Worm (Caenorhabditis elegans) whole organism, L3 larva: ENCODE results near the gene F29F11.20.
A peak's percentile ranks its signal among the peaks of the same experiment; 100 is the strongest.

Experiments
- R02D3.7 ChIP-seq: fragments of 150-350 bp; optimal IDR thresholded peaks from 2 replicates; lab custom pipeline; 2014; ENCODE audit warnings: missing biosample characterization, missing genetic modification characterization
- ZK546.5 ChIP-seq: sonication (generic microtip); optimal IDR thresholded peaks from 2 replicates; lab custom pipeline; 2017; ENCODE audit warnings: missing biosample characterization, missing genetic modification characterization
- ceh-16 ChIP-seq: sonication (generic microtip); optimal IDR thresholded peaks from 2 replicates; lab custom pipeline; 2017; ENCODE audit warnings: missing biosample characterization, missing genetic modification characterization
- daf-12 ChIP-seq: fragments of 150-350 bp; optimal IDR thresholded peaks from 2 replicates; lab custom pipeline; 2014; ENCODE audit warnings: missing biosample characterization, missing genetic modification reagents, missing genetic modification characterization
- egl-27 ChIP-seq: sonication (generic microtip); optimal IDR thresholded peaks from 4 replicates; lab custom pipeline; 2017; ENCODE audit warnings: missing biosample characterization, missing genetic modification reagents, missing genetic modification characterization
- elt-2 ChIP-seq: sonication (generic microtip); optimal IDR thresholded peaks from 2 replicates; lab custom pipeline; 2016; ENCODE audit warnings: missing genetic modification reagents, mild to moderate bottlenecking, missing genetic modification characterization, missing compliant biosample characterization
- hmg-11 ChIP-seq: sonication (generic microtip); optimal IDR thresholded peaks from 2 replicates; lab custom pipeline; 2016; ENCODE audit warnings: missing genetic modification characterization, missing compliant biosample characterization
- jun-1 ChIP-seq: fragments of 150-350 bp; optimal IDR thresholded peaks from 2 replicates; lab custom pipeline; 2014; ENCODE audit warnings: missing biosample characterization, missing genetic modification reagents, missing genetic modification characterization
- lin-15B ChIP-seq: fragments of 150-350 bp; optimal IDR thresholded peaks from 2 replicates; lab custom pipeline; 2014; ENCODE audit warnings: missing biosample characterization, missing genetic modification characterization
- mdl-1 ChIP-seq: fragments of 150-350 bp; optimal IDR thresholded peaks from 2 replicates; lab custom pipeline; 2014; ENCODE audit warnings: missing biosample characterization, missing genetic modification characterization
- mml-1 ChIP-seq: fragments of 150-350 bp; sonication (generic microtip); optimal IDR thresholded peaks from 3 replicates; lab custom pipeline; 2014; ENCODE audit warnings: missing biosample characterization, missing genetic modification characterization
- nfya-1 ChIP-seq: sonication (generic microtip); optimal IDR thresholded peaks from 2 replicates; lab custom pipeline; 2017; ENCODE audit warnings: missing genetic modification characterization, mild to moderate bottlenecking, missing compliant biosample characterization, antibody characterized with exemption, moderate library complexity; ENCODE audit not compliant: insufficient read depth
- nhr-11 ChIP-seq: fragments of 150-350 bp; optimal IDR thresholded peaks from 2 replicates; lab custom pipeline; 2014; ENCODE audit warnings: missing biosample characterization, missing genetic modification characterization
- nhr-12 ChIP-seq: fragments of 150-350 bp; optimal IDR thresholded peaks from 2 replicates; lab custom pipeline; 2014; ENCODE audit warnings: missing biosample characterization, missing genetic modification characterization
- nhr-23 ChIP-seq: fragments of 150-350 bp; optimal IDR thresholded peaks from 2 replicates; lab custom pipeline; 2014; ENCODE audit warnings: missing biosample characterization, missing genetic modification reagents, missing genetic modification characterization
- nhr-25 ChIP-seq: sonication (generic microtip); optimal IDR thresholded peaks from 2 replicates; lab custom pipeline; 2017; ENCODE audit warnings: missing biosample characterization, missing genetic modification characterization
- nhr-43 ChIP-seq: sonication (generic microtip); optimal IDR thresholded peaks from 2 replicates; lab custom pipeline; 2016; ENCODE audit warnings: mild to moderate bottlenecking, missing genetic modification characterization, missing compliant biosample characterization; ENCODE audit not compliant: poor library complexity, severe bottlenecking
- nhr-76 ChIP-seq: fragments of 150-350 bp; sonication (generic microtip); optimal IDR thresholded peaks from 5 replicates; lab custom pipeline; 2014; ENCODE audit warnings: missing biosample characterization, missing genetic modification characterization
- nhr-77 ChIP-seq: fragments of 150-350 bp; optimal IDR thresholded peaks from 2 replicates; lab custom pipeline; 2014; ENCODE audit warnings: missing biosample characterization, missing genetic modification characterization
- skn-1 ChIP-seq: fragments of 150-350 bp; optimal IDR thresholded peaks from 2 replicates; lab custom pipeline; 2014; ENCODE audit warnings: missing biosample characterization, missing genetic modification characterization
- snpc-4 ChIP-seq: fragments of 150-350 bp; optimal IDR thresholded peaks from 2 replicates; lab custom pipeline; 2014; ENCODE audit warnings: missing biosample characterization, missing genetic modification characterization
- tbx-2 ChIP-seq: sonication (generic microtip); optimal IDR thresholded peaks from 2 replicates; lab custom pipeline; 2016; ENCODE audit warnings: mild to moderate bottlenecking, missing genetic modification characterization, missing compliant biosample characterization
- unc-39 ChIP-seq: sonication (generic microtip); optimal IDR thresholded peaks from 4 replicates; lab custom pipeline; 2017; ENCODE audit warnings: missing biosample characterization, missing genetic modification characterization
- unc-62 ChIP-seq: fragments of 150-350 bp; sonication (generic microtip); optimal IDR thresholded peaks from 4 replicates; lab custom pipeline; 2014; ENCODE audit warnings: missing biosample characterization, missing genetic modification reagents, missing genetic modification characterization
- zag-1 ChIP-seq: fragments of 150-350 bp; optimal IDR thresholded peaks from 2 replicates; lab custom pipeline; 2014; ENCODE audit warnings: missing biosample characterization, missing genetic modification characterization
- ztf-11 ChIP-seq: fragments of 150-350 bp; optimal IDR thresholded peaks from 2 replicates; lab custom pipeline; 2014; ENCODE audit warnings: missing biosample characterization, missing genetic modification characterization

The F29F11.20 gene

ce11 chrV:10729456-10729904, 41.8 kb downstream of the F29F11.20 start (continued):
- no peak for TF ChIP-seq nhr-11 (tag; lab: Kevin White, UChicago)
- peak; percentile 38 for TF ChIP-seq snpc-4 (tag; lab: Kevin White, UChicago)
- no peak for TF ChIP-seq nhr-12
- TF ChIP-seq nfya-1 (tag; lab: Kevin White, UChicago) = peak; percentile 2
- no peak for TF ChIP-seq mml-1
- no peak for TF ChIP-seq nhr-43 (tag; lab: Kevin White, UChicago)
- peak; percentile 58 for TF ChIP-seq jun-1 (tag; lab: Kevin White, UChicago)
- TF ChIP-seq tbx-2 (tag; lab: Kevin White, UChicago) = no peak
- TF ChIP-seq hmg-11 = no peak

DNA sequence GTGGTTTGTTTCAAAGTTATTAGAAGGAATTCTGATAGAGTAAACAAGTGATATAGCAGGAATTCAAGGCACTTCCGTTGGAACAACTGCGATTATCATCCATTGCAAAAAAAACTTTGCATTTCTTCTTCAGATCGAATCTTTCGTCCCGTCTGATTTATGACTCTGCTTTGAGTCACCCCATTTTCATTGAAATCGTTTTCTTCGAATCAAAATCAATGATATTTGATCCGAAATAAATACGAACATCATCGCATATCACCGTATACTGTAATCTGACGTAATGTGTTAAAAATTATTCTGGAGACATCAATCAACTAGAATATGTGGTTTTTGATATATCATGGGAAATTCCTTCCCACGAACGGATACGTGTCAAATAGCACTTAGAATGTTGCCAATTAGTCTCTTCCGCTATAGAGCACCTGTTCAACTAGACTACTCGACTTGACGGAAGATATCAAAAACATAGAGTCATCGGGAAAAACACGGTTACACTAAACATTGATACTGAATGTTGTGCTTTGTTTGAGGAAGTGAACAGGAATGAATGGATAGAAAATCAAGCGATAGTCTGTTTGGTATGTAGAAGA, 43.2 kb downstream of the F29F11.20 start:
- TF ChIP-seq unc-62 (GFP tag; lab: Kevin White, UChicago) (peak; percentile 1), ceh-16 (tag; lab: Kevin White, UChicago) (no peak), nhr-11 (tag; lab: Kevin White, UChicago) (peak; percentile 7)

DNA sequence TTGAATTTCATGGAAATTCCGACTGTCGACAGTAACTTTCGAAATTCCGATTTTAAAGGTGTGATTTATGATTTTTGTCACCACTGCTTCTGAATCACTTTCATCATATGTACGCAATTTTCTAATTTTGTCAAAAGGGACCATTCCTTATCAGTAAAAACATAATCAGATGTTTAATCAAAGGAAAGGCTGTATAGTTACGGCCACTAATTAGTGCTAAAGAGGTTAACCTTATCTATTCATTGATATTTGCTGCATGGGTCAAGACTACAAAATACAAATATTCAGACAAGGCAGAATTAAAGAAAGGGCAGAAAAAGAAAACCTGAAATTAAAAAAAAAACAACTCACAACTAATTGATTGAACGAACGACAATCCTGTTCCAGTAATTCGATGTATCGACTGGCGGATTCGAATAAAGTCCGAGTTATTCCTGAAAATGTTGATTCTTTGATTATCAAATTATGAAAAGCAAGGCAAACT, 44.3 kb downstream of the F29F11.20 start, which contains the start of gene T28B11.1:
Gene T28B11.1 (minus strand): TSS at position 434 of the 484 bp plus-strand sequence.
- TF ChIP-seq elt-2 (tag; lab: Kevin White, UChicago) (peak; percentile 80), nfya-1 (tag; lab: Kevin White, UChicago) (no peak)

DNA sequence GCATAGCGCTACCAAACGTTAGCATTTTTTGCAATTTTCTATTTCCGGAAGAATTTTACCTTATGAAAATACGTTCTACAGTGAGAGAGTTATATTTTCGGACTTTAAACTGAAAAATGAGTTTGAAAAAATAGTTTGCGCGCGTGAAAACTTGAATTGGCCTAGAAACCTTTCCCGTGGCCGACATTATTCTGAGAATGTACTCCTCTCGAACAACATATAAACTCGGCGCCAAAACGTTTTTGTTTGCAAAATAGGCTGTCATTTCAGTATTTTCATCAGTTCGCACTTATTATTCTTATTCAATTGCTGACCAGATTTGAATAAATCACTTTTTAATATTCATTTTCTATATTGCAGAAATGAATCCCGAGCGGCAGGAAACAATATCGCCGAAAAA, 49.1 kb downstream of the F29F11.20 start, which contains the start of the genes mre-11 and wdr-5.3:
Gene mre-11 (minus strand): TSS at position 113 of the 400 bp plus-strand sequence.
Gene wdr-5.3 (plus strand): TSS at position 361 of the 400 bp plus-strand sequence.
- no peak for TF ChIP-seq ZK546.5 (tag; lab: Kevin White, UChicago)
- no peak for TF ChIP-seq nhr-11 (tag; lab: Kevin White, UChicago)
- TF ChIP-seq nhr-43 (tag; lab: Kevin White, UChicago) = peak; percentile 58
- TF ChIP-seq mdl-1 (tag; lab: Kevin White, UChicago) = no peak
- no peak for TF ChIP-seq unc-39 (tag; lab: Kevin White, UChicago)
- peak; percentile 76 for TF ChIP-seq lin-15B (tag; lab: Kevin White, UChicago)
- TF ChIP-seq nhr-25 (tag; lab: Kevin White, UChicago) = peak; percentile 24
- peak; percentile 62 for TF ChIP-seq nhr-23 (tag; lab: Kevin White, UChicago)
- no peak for TF ChIP-seq egl-27
- TF ChIP-seq nhr-76 = no peak
- TF ChIP-seq elt-2 (tag; lab: Kevin White, UChicago) = peak; percentile 36
- TF ChIP-seq ztf-11 (tag; lab: Kevin White, UChicago) = no peak
- TF ChIP-seq daf-12 (tag; lab: Kevin White, UChicago) = no peak
- TF ChIP-seq zag-1 (tag; lab: Kevin White, UChicago) = no peak
- TF ChIP-seq snpc-4 (tag; lab: Kevin White, UChicago) = peak; percentile 85
- no peak for TF ChIP-seq nhr-77
- peak; percentile 12 for TF ChIP-seq skn-1 (tag; lab: Kevin White, UChicago)
- peak; percentile 66 for TF ChIP-seq nfya-1 (tag; lab: Kevin White, UChicago)
- TF ChIP-seq ceh-16 (tag; lab: Kevin White, UChicago) = no peak
- no peak for TF ChIP-seq R02D3.7
